Fruit fly (Drosophila melanogaster) whole organism, prepupa: Measurements from ENCODE around the gene CG11584.

Source experiments
- Blimp-1 ChIP-seq: fragments of 200-800 bp; sonication (Bioruptor generic); optimal IDR thresholded peaks from 3 replicates; lab custom pipeline; 2017; ENCODE audit warnings: missing biosample characterization, missing genetic modification characterization, mild to moderate bottlenecking, moderate library complexity, missing genetic modification reagents
- CG10631 ChIP-seq: fragments of 200-800 bp; sonication (Bioruptor generic); optimal IDR thresholded peaks from 2 replicates; lab custom pipeline; 2016; ENCODE audit warnings: missing biosample characterization, missing genetic modification characterization
- CG10669 ChIP-seq: fragments of 200-800 bp; sonication (Bioruptor generic); optimal IDR thresholded peaks from 3 replicates; lab custom pipeline; 2018; ENCODE audit warnings: missing biosample characterization, mild to moderate bottlenecking, missing genetic modification characterization, moderate library complexity
- CG11294 ChIP-seq: fragments of 200-800 bp; sonication (Bioruptor generic); IDR thresholded peaks from 2 replicates; pipeline ENCODE4 v1.3.6; 2022; ENCODE audit warnings: missing biosample characterization, missing genetic modification characterization
- CG11762 ChIP-seq: fragments of 200-800 bp; sonication (Bioruptor generic); optimal IDR thresholded peaks from 3 replicates; lab custom pipeline; 2016; ENCODE audit warnings: missing biosample characterization, missing genetic modification characterization; ENCODE audit not compliant: insufficient read depth
- CG11902 ChIP-seq: fragments of 200-800 bp; sonication (Bioruptor generic); optimal IDR thresholded peaks from 3 replicates; lab custom pipeline; 2016; ENCODE audit warnings: missing biosample characterization, missing genetic modification characterization
- CG15336 ChIP-seq: fragments of 200-800 bp; sonication (Bioruptor generic); IDR thresholded peaks from 2 replicates; pipeline ENCODE4 v1.3.6; 2022; ENCODE audit warnings: missing biosample characterization, missing genetic modification characterization
- CG1621 ChIP-seq: fragments of 200-800 bp; sonication (Bioruptor generic); optimal IDR thresholded peaks from 3 replicates; lab custom pipeline; 2018; ENCODE audit warnings: missing biosample characterization, mild to moderate bottlenecking, missing genetic modification characterization
- CG16779 ChIP-seq: fragments of 200-800 bp; sonication (Bioruptor generic); optimal IDR thresholded peaks from 3 replicates; lab custom pipeline; 2017; ENCODE audit warnings: missing biosample characterization, mild to moderate bottlenecking, missing genetic modification characterization
- CG3032 ChIP-seq: fragments of 200-800 bp; optimal IDR thresholded peaks from 2 replicates; lab custom pipeline; 2019; ENCODE audit warnings: missing biosample characterization, mild to moderate bottlenecking, missing genetic modification characterization, moderate library complexity
- CG31627 ChIP-seq: fragments of 200-800 bp; sonication (Bioruptor generic); optimal IDR thresholded peaks from 3 replicates; lab custom pipeline; 2016; ENCODE audit warnings: missing biosample characterization, missing genetic modification characterization
- CG32006 ChIP-seq: fragments of 200-800 bp; sonication (Bioruptor generic); optimal IDR thresholded peaks from 3 replicates; lab custom pipeline; 2017; ENCODE audit warnings: missing biosample characterization, mild to moderate bottlenecking, missing genetic modification characterization
- CG34406 ChIP-seq: fragments of 200-800 bp; sonication (Bioruptor generic); optimal IDR thresholded peaks from 3 replicates; lab custom pipeline; 2016; ENCODE audit warnings: missing biosample characterization, missing genetic modification characterization
- CG4318 ChIP-seq: fragments of 200-800 bp; sonication (Bioruptor generic); optimal IDR thresholded peaks from 3 replicates; lab custom pipeline; 2017; ENCODE audit warnings: missing biosample characterization, mild to moderate bottlenecking, missing genetic modification characterization
- CG6163 ChIP-seq: fragments of 200-800 bp; sonication (Bioruptor generic); IDR thresholded peaks from 3 replicates; pipeline ENCODE4 v1.3.6; 2022; ENCODE audit warnings: missing biosample characterization, missing genetic modification characterization
- CG6808 ChIP-seq: fragments of 200-800 bp; sonication (Bioruptor generic); optimal IDR thresholded peaks from 3 replicates; lab custom pipeline; 2017; ENCODE audit warnings: missing biosample characterization, missing genetic modification characterization, mild to moderate bottlenecking, moderate library complexity, missing genetic modification reagents
- CG6854 ChIP-seq: fragments of 200-800 bp; sonication (Bioruptor generic); optimal IDR thresholded peaks from 2 replicates; lab custom pipeline; 2017; ENCODE audit warnings: missing biosample characterization, mild to moderate bottlenecking, missing genetic modification characterization
- CG7368 ChIP-seq: fragments of 200-800 bp; sonication (Bioruptor generic); optimal IDR thresholded peaks from 3 replicates; lab custom pipeline; 2016; ENCODE audit warnings: missing biosample characterization, missing genetic modification characterization
- CG8119 ChIP-seq: fragments of 200-800 bp; sonication (Bioruptor generic); IDR thresholded peaks from 3 replicates; pipeline ENCODE4 v1.3.6; 2022; ENCODE audit warnings: missing biosample characterization, missing genetic modification characterization
- CG8319 ChIP-seq: fragments of 200-800 bp; sonication (Bioruptor generic); optimal IDR thresholded peaks from 3 replicates; lab custom pipeline; 2016; ENCODE audit warnings: missing biosample characterization, missing genetic modification characterization
- CG8632 ChIP-seq: fragments of 200-800 bp; sonication (Bioruptor generic); optimal IDR thresholded peaks from 3 replicates; lab custom pipeline; 2016; ENCODE audit warnings: missing biosample characterization, missing genetic modification characterization
- CG9139 ChIP-seq: fragments of 200-800 bp; sonication (Bioruptor generic); optimal IDR thresholded peaks from 3 replicates; lab custom pipeline; 2017; ENCODE audit warnings: missing biosample characterization, mild to moderate bottlenecking, missing genetic modification characterization
- Eip75B ChIP-seq: fragments of 200-800 bp; sonication (Bioruptor generic); optimal IDR thresholded peaks from 3 replicates; lab custom pipeline; 2016; ENCODE audit warnings: missing biosample characterization, missing genetic modification characterization
- Eip93F ChIP-seq: fragments of 200-800 bp; sonication (Bioruptor generic); optimal IDR thresholded peaks from 2 replicates; lab custom pipeline; 2016; ENCODE audit warnings: missing biosample characterization, mild to moderate bottlenecking, missing genetic modification characterization
- Ets21C ChIP-seq: fragments of 200-800 bp; sonication (Bioruptor generic); optimal IDR thresholded peaks from 3 replicates; lab custom pipeline; 2016; ENCODE audit warnings: missing biosample characterization, missing genetic modification characterization
- Gug ChIP-seq: fragments of 200-800 bp; sonication (Bioruptor generic); IDR thresholded peaks from 2 replicates; pipeline ENCODE4 v1.3.6; 2022; ENCODE audit warnings: missing biosample characterization, missing genetic modification characterization
- Hr38 ChIP-seq: sonication (Bioruptor generic); optimal IDR thresholded peaks from 2 replicates; lab custom pipeline; 2016; ENCODE audit warnings: missing biosample characterization, missing genetic modification characterization
- Hr39 ChIP-seq: fragments of 200-800 bp; sonication (Bioruptor generic); optimal IDR thresholded peaks from 2 replicates; lab custom pipeline; 2016; ENCODE audit warnings: missing biosample characterization, missing genetic modification characterization
- Hr4 ChIP-seq: fragments of 200-800 bp; sonication (Bioruptor generic); optimal IDR thresholded peaks from 3 replicates; lab custom pipeline; 2016; ENCODE audit warnings: missing biosample characterization, missing genetic modification characterization
- Lpt ChIP-seq: fragments of 200-800 bp; sonication (Bioruptor generic); optimal IDR thresholded peaks from 3 replicates; lab custom pipeline; 2016; ENCODE audit warnings: missing biosample characterization, missing genetic modification characterization
- Met ChIP-seq: fragments of 200-800 bp; sonication (Bioruptor generic); optimal IDR thresholded peaks from 3 replicates; lab custom pipeline; 2016; ENCODE audit warnings: missing biosample characterization, missing genetic modification characterization
- Smox ChIP-seq: fragments of 200-800 bp; sonication (Bioruptor generic); optimal IDR thresholded peaks from 3 replicates; lab custom pipeline; 2016; ENCODE audit warnings: missing biosample characterization, missing genetic modification characterization
- Sox102F ChIP-seq: fragments of 200-800 bp; sonication (Bioruptor generic); optimal IDR thresholded peaks from 2 replicates; lab custom pipeline; 2016; ENCODE audit warnings: missing biosample characterization, mild to moderate bottlenecking, missing genetic modification characterization
- Sox14 ChIP-seq: fragments of 200-800 bp; sonication (Bioruptor generic); optimal IDR thresholded peaks from 3 replicates; lab custom pipeline; 2016; ENCODE audit warnings: missing biosample characterization, missing genetic modification characterization
- Sox15 ChIP-seq: fragments of 200-800 bp; sonication (Bioruptor generic); optimal IDR thresholded peaks from 3 replicates; lab custom pipeline; 2016; ENCODE audit warnings: missing biosample characterization, missing genetic modification characterization
- achi ChIP-seq: fragments of 200-800 bp; sonication (Bioruptor generic); optimal IDR thresholded peaks from 3 replicates; lab custom pipeline; 2016; ENCODE audit warnings: missing biosample characterization, missing genetic modification characterization
- acj6 ChIP-seq: fragments of 200-800 bp; sonication (Bioruptor generic); optimal IDR thresholded peaks from 3 replicates; lab custom pipeline; 2016; ENCODE audit warnings: missing biosample characterization, missing genetic modification characterization
- cyc ChIP-seq: fragments of 200-800 bp; sonication (Bioruptor generic); optimal IDR thresholded peaks from 3 replicates; lab custom pipeline; 2016; ENCODE audit warnings: missing biosample characterization, missing genetic modification characterization
- dsx ChIP-seq: fragments of 200-800 bp; optimal IDR thresholded peaks from 3 replicates; lab custom pipeline; 2019; ENCODE audit warnings: missing biosample characterization, mild to moderate bottlenecking, missing genetic modification characterization, moderate library complexity; ENCODE audit not compliant: poor library complexity, severe bottlenecking
- eg ChIP-seq: fragments of 200-800 bp; sonication (Bioruptor generic); IDR thresholded peaks from 3 replicates; pipeline ENCODE4 v1.3.6; 2022; ENCODE audit warnings: missing biosample characterization, missing genetic modification characterization
- esn ChIP-seq: fragments of 200-800 bp; sonication (Bioruptor generic); optimal IDR thresholded peaks from 2 replicates; lab custom pipeline; 2016; ENCODE audit warnings: missing biosample characterization, mild to moderate bottlenecking, missing genetic modification characterization, moderate library complexity
- fd59A ChIP-seq: fragments of 200-800 bp; sonication (Bioruptor generic); optimal IDR thresholded peaks from 2 replicates; lab custom pipeline; 2017; ENCODE audit warnings: missing biosample characterization, mild to moderate bottlenecking, missing genetic modification characterization, missing genetic modification reagents
- fd85E ChIP-seq: fragments of 200-800 bp; sonication (Bioruptor generic); optimal IDR thresholded peaks from 3 replicates; lab custom pipeline; 2016; ENCODE audit warnings: missing biosample characterization, missing genetic modification characterization
- fkh ChIP-seq: fragments of 200-800 bp; sonication (Bioruptor generic); optimal IDR thresholded peaks from 3 replicates; lab custom pipeline; 2017; ENCODE audit warnings: missing biosample characterization, mild to moderate bottlenecking, missing genetic modification characterization, moderate library complexity
- lz ChIP-seq: fragments of 200-800 bp; sonication (Bioruptor generic); optimal IDR thresholded peaks from 3 replicates; lab custom pipeline; 2016; ENCODE audit warnings: missing biosample characterization, missing genetic modification characterization
- net ChIP-seq: fragments of 200-800 bp; sonication (Bioruptor generic); optimal IDR thresholded peaks from 3 replicates; lab custom pipeline; 2016; ENCODE audit warnings: missing biosample characterization, missing genetic modification characterization
- pdm3 ChIP-seq: fragments of 200-800 bp; sonication (Bioruptor generic); optimal IDR thresholded peaks from 3 replicates; lab custom pipeline; 2016; ENCODE audit warnings: missing biosample characterization, missing genetic modification characterization
- salr ChIP-seq, 2 experiments: fragments of 200-800 bp; sonication (Bioruptor generic); optimal IDR thresholded peaks; 3 replicates each; lab custom pipeline; 2016 to 2018; ENCODE audit warnings: missing biosample characterization in 2 of 2, missing genetic modification characterization in 2 of 2, mild to moderate bottlenecking in 1 of 2
- spab ChIP-seq: fragments of 200-800 bp; sonication (Bioruptor generic); optimal IDR thresholded peaks from 2 replicates; lab custom pipeline; 2017; ENCODE audit warnings: missing biosample characterization, mild to moderate bottlenecking, missing genetic modification characterization, missing genetic modification reagents
- svp ChIP-seq: fragments of 200-800 bp; sonication (Bioruptor generic); peaks from one replicate; lab custom pipeline; 2016; ENCODE audit warnings: missing biosample characterization, missing genetic modification characterization
- topi ChIP-seq: fragments of 200-800 bp; sonication (Bioruptor generic); optimal IDR thresholded peaks from 3 replicates; lab custom pipeline; 2016; ENCODE audit warnings: missing biosample characterization, missing genetic modification characterization
- vri ChIP-seq: fragments of 200-800 bp; sonication (Bioruptor generic); optimal IDR thresholded peaks from 3 replicates; lab custom pipeline; 2016; ENCODE audit warnings: missing biosample characterization, mild to moderate bottlenecking, missing genetic modification characterization

Gene CG11584

DNA sequence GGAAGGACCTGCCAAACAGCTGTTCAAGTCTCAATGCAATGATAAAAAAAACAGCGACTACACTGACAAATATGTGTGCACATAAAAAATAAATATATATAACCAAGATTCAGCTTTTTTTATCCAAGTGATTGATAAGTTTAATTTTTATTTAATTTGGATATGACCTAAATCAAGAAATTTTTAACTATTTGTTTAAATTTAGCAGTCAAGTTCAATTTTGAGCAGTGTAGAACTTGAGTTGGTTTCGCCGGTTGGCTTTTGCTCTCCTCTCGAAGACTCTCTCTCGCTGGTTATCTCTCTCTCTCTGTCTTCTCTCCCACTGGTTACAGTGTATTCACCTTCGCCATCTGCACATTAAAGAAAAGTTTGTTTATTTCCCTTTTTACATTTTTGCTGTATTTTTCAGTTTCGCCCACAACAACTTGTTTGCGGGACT lies 37.2 kb downstream of the CG11584 start:
- TF ChIP-seq esn (GFP tag; lab: Kevin White, UChicago): peak; percentile 98
- TF ChIP-seq CG10669 (GFP tag; lab: Kevin White, UChicago): peak; percentile 96
- TF ChIP-seq vri (GFP tag; lab: Kevin White, UChicago): peak; percentile 93
- peak; percentile 90 for TF ChIP-seq Blimp-1 (GFP tag; lab: Kevin White, UChicago)
- TF ChIP-seq Eip93F (GFP tag; lab: Kevin White, UChicago): peak; percentile 87
- TF ChIP-seq CG8119: peak; percentile 98
- TF ChIP-seq Sox102F (GFP tag; lab: Kevin White, UChicago): peak; percentile 93
- TF ChIP-seq CG34406: peak; percentile 97
- TF ChIP-seq achi (GFP tag; lab: Kevin White, UChicago): peak; percentile 96
- TF ChIP-seq CG6163 (GFP tag; lab: Robert Waterston, UW): peak; percentile 98
- TF ChIP-seq cyc (GFP tag; lab: Kevin White, UChicago): peak; percentile 97
- TF ChIP-seq Smox (GFP tag; lab: Kevin White, UChicago): peak; percentile 97
- TF ChIP-seq Lpt (GFP tag; lab: Kevin White, UChicago): peak; percentile 96
- TF ChIP-seq CG11762: peak; percentile 96
- TF ChIP-seq pdm3 (GFP tag; lab: Kevin White, UChicago): peak; percentile 96
- TF ChIP-seq Eip75B (GFP tag; lab: Kevin White, UChicago): peak; percentile 98
- peak; percentile 98 for TF ChIP-seq CG15336
- peak; percentile 95 for TF ChIP-seq CG32006 (GFP tag; lab: Kevin White, UChicago)
- TF ChIP-seq eg: peak; percentile 97
- TF ChIP-seq lz (GFP tag; lab: Kevin White, UChicago): peak; percentile 97
- peak; percentile 89 to 93 for TF ChIP-seq salr (GFP tag; optimal IDR thresholded peaks at IDR 0.05; lab: Kevin White, UChicago)
- peak; percentile 97 for TF ChIP-seq CG6808 (GFP tag; lab: Kevin White, UChicago)
- TF ChIP-seq Sox14: peak; percentile 95
- peak; percentile 93 for TF ChIP-seq Gug (GFP tag; lab: Robert Waterston, UW)
- peak; percentile 94 for TF ChIP-seq Sox15 (GFP tag; lab: Kevin White, UChicago)
- peak; percentile 87 for TF ChIP-seq CG11294 (GFP tag; lab: Robert Waterston, UW)
- TF ChIP-seq CG8319 (GFP tag; lab: Kevin White, UChicago): peak; percentile 95
- TF ChIP-seq Hr4 (GFP tag; lab: Kevin White, UChicago): peak; percentile 94
- peak; percentile 96 for TF ChIP-seq CG7368 (GFP tag; lab: Kevin White, UChicago)
- peak; percentile 97 for TF ChIP-seq CG6854
- peak; percentile 97 for TF ChIP-seq CG10631 (GFP tag; lab: Kevin White, UChicago)
- peak; percentile 92 for TF ChIP-seq Hr39 (GFP tag; lab: Kevin White, UChicago)
- TF ChIP-seq CG31627 (GFP tag; lab: Kevin White, UChicago): peak; percentile 95
- TF ChIP-seq dsx (GFP tag; lab: Kevin White, UChicago): peak; percentile 97
- peak; percentile 92 for TF ChIP-seq Ets21C (GFP tag; lab: Kevin White, UChicago)
- peak; percentile 89 for TF ChIP-seq CG4318 (GFP tag; lab: Kevin White, UChicago)
- TF ChIP-seq fkh: peak; percentile 44
- TF ChIP-seq net (GFP tag; lab: Kevin White, UChicago): peak; percentile 97
- peak; percentile 98 for TF ChIP-seq topi (GFP tag; lab: Kevin White, UChicago)
- TF ChIP-seq acj6: peak; percentile 97
- peak; percentile 96 for TF ChIP-seq CG9139
- peak; percentile 91 for TF ChIP-seq CG11902 (GFP tag; lab: Kevin White, UChicago)
- peak; percentile 93 for TF ChIP-seq fd59A
- peak; percentile 96 for TF ChIP-seq svp (GFP tag; lab: Kevin White, UChicago)
- peak; percentile 96 for TF ChIP-seq spab (GFP tag; lab: Kevin White, UChicago)
- TF ChIP-seq CG1621 (tag; lab: Kevin White, UChicago): peak; percentile 94
- TF ChIP-seq CG8632 (GFP tag; lab: Kevin White, UChicago): peak; percentile 98
- peak; percentile 90 for TF ChIP-seq CG16779
- TF ChIP-seq Hr38 (GFP tag; lab: Kevin White, UChicago): no peak
- TF ChIP-seq CG3032 (tag; lab: Kevin White, UChicago): peak; percentile 98
- TF ChIP-seq Met: peak; percentile 98
- peak; percentile 91 for TF ChIP-seq fd85E
